Worm (Caenorhabditis elegans) whole organism, mixed stage, embryonic: ENCODE measurements around the gene W04G3.13.

ENCODE experiments used
- M03D4.4 ChIP-seq: sonication (generic microtip); optimal IDR thresholded peaks from 2 replicates; lab custom pipeline; 2017; ENCODE audit warnings: mild to moderate bottlenecking, missing genetic modification characterization, missing compliant biosample characterization
- blmp-1 ChIP-seq: fragments of 150-350 bp; optimal IDR thresholded peaks from 2 replicates; lab custom pipeline; 2014; ENCODE audit warnings: missing biosample characterization, missing genetic modification characterization
- ceh-39 ChIP-seq: fragments of 150-350 bp; optimal IDR thresholded peaks from 2 replicates; lab custom pipeline; 2014; ENCODE audit warnings: missing biosample characterization, missing genetic modification characterization
- ceh-43 ChIP-seq: fragments of 200-800 bp; sonication (Bioruptor generic); optimal IDR thresholded peaks from 2 replicates; lab custom pipeline; 2018; ENCODE audit warnings: mild to moderate bottlenecking, missing genetic modification characterization, moderate library complexity, missing compliant biosample characterization
- ceh-83 ChIP-seq: fragments of 200-800 bp; sonication (Bioruptor generic); optimal IDR thresholded peaks from 2 replicates; lab custom pipeline; 2018; ENCODE audit warnings: mild to moderate bottlenecking, missing genetic modification characterization, missing compliant biosample characterization
- ces-1 ChIP-seq: fragments of 150-350 bp; optimal IDR thresholded peaks from 2 replicates; lab custom pipeline; 2014; ENCODE audit warnings: missing biosample characterization, missing genetic modification reagents, missing genetic modification characterization
- cnd-1 ChIP-seq: fragments of 200-800 bp; sonication (Bioruptor generic); optimal IDR thresholded peaks from 2 replicates; lab custom pipeline; 2018; ENCODE audit warnings: mild to moderate bottlenecking, missing genetic modification characterization, missing compliant biosample characterization
- drap-1 ChIP-seq: fragments of 200-800 bp; sonication (Bioruptor generic); optimal IDR thresholded peaks from 3 replicates; lab custom pipeline; 2018; ENCODE audit warnings: mild to moderate bottlenecking, missing genetic modification characterization, missing compliant biosample characterization
- elt-1 ChIP-seq: sonication (generic microtip); optimal IDR thresholded peaks from 2 replicates; lab custom pipeline; 2017; ENCODE audit warnings: missing genetic modification characterization, mild to moderate bottlenecking, missing compliant biosample characterization, antibody characterized with exemption, moderate library complexity, borderline replicate concordance; ENCODE audit not compliant: insufficient read depth
- elt-3 ChIP-seq: fragments of 150-350 bp; optimal IDR thresholded peaks from 2 replicates; lab custom pipeline; 2014; ENCODE audit warnings: missing biosample characterization, missing genetic modification characterization
- ham-2 ChIP-seq: fragments of 200-800 bp; sonication (Bioruptor generic); optimal IDR thresholded peaks from 2 replicates; lab custom pipeline; 2018; ENCODE audit warnings: mild to moderate bottlenecking, missing genetic modification characterization, missing compliant biosample characterization
- hlh-1 ChIP-seq: fragments of 150-350 bp; optimal IDR thresholded peaks from 2 replicates; lab custom pipeline; 2014; ENCODE audit warnings: missing biosample characterization, missing genetic modification reagents, missing genetic modification characterization
- lin-13 ChIP-seq: fragments of 150-350 bp; optimal IDR thresholded peaks from 2 replicates; lab custom pipeline; 2014; ENCODE audit warnings: missing biosample characterization, missing genetic modification characterization
- lsy-2 ChIP-seq: fragments of 150-350 bp; optimal IDR thresholded peaks from 2 replicates; lab custom pipeline; 2014; ENCODE audit warnings: missing biosample characterization, missing genetic modification characterization
- mab-5 ChIP-seq: fragments of 150-350 bp; optimal IDR thresholded peaks from 2 replicates; lab custom pipeline; 2014; ENCODE audit warnings: missing biosample characterization, missing genetic modification characterization
- mep-1 ChIP-seq: fragments of 150-350 bp; optimal IDR thresholded peaks from 2 replicates; lab custom pipeline; 2017; ENCODE audit warnings: missing biosample characterization, missing genetic modification reagents, missing genetic modification characterization, inconsistent platforms
- mls-2 ChIP-seq: sonication (generic microtip); optimal IDR thresholded peaks from 2 replicates; lab custom pipeline; 2016; ENCODE audit warnings: mild to moderate bottlenecking, missing genetic modification characterization, moderate library complexity, missing compliant biosample characterization
- nhr-2 ChIP-seq: fragments of 150-350 bp; optimal IDR thresholded peaks from 2 replicates; lab custom pipeline; 2014; ENCODE audit warnings: missing biosample characterization, missing genetic modification characterization
- nhr-28 ChIP-seq: fragments of 150-350 bp; optimal IDR thresholded peaks from 2 replicates; lab custom pipeline; 2014; ENCODE audit warnings: missing biosample characterization, missing genetic modification characterization
- nhr-76 ChIP-seq: sonication (generic microtip); optimal IDR thresholded peaks from 2 replicates; lab custom pipeline; 2017; ENCODE audit warnings: missing biosample characterization, missing genetic modification characterization
- pha-4 ChIP-seq: fragments of 150-350 bp; optimal IDR thresholded peaks from 2 replicates; lab custom pipeline; 2018; ENCODE audit warnings: missing biosample characterization, missing genetic modification reagents, missing genetic modification characterization
- sem-2 ChIP-seq: fragments of 200-800 bp; sonication (Bioruptor generic); optimal IDR thresholded peaks from 2 replicates; lab custom pipeline; 2018; ENCODE audit warnings: mild to moderate bottlenecking, missing genetic modification characterization, missing compliant biosample characterization
- snpc-4 ChIP-seq: fragments of 150-350 bp; optimal IDR thresholded peaks from 2 replicates; lab custom pipeline; 2014; ENCODE audit warnings: missing biosample characterization, missing genetic modification characterization
- sptf-1 ChIP-seq: sonication (generic microtip); optimal IDR thresholded peaks from 2 replicates; lab custom pipeline; 2017; ENCODE audit warnings: mild to moderate bottlenecking, missing genetic modification characterization, moderate library complexity, missing compliant biosample characterization
- tbx-8 ChIP-seq: fragments of 200-800 bp; sonication (Bioruptor generic); optimal IDR thresholded peaks from 2 replicates; lab custom pipeline; 2018; ENCODE audit warnings: mild to moderate bottlenecking, missing genetic modification characterization, moderate library complexity, missing compliant biosample characterization
- unc-120 ChIP-seq: sonication (generic microtip); optimal IDR thresholded peaks from 2 replicates; lab custom pipeline; 2017; ENCODE audit warnings: missing genetic modification characterization, missing compliant biosample characterization; ENCODE audit not compliant: poor library complexity, severe bottlenecking
- unc-39 ChIP-seq: fragments of 150-350 bp; optimal IDR thresholded peaks from 2 replicates; lab custom pipeline; 2014; ENCODE audit warnings: missing biosample characterization, missing genetic modification characterization
- unc-62 ChIP-seq: fragments of 150-350 bp; optimal IDR thresholded peaks from 2 replicates; lab custom pipeline; 2014; ENCODE audit warnings: missing biosample characterization, missing genetic modification reagents, missing genetic modification characterization
- zip-8 ChIP-seq: fragments of 150-350 bp; optimal IDR thresholded peaks from 2 replicates; lab custom pipeline; 2014; ENCODE audit warnings: missing biosample characterization, missing genetic modification characterization
- ztf-11 ChIP-seq: fragments of 150-350 bp; optimal IDR thresholded peaks from 2 replicates; lab custom pipeline; 2014; ENCODE audit warnings: missing biosample characterization, missing genetic modification characterization

Gene W04G3.13

DNA sequence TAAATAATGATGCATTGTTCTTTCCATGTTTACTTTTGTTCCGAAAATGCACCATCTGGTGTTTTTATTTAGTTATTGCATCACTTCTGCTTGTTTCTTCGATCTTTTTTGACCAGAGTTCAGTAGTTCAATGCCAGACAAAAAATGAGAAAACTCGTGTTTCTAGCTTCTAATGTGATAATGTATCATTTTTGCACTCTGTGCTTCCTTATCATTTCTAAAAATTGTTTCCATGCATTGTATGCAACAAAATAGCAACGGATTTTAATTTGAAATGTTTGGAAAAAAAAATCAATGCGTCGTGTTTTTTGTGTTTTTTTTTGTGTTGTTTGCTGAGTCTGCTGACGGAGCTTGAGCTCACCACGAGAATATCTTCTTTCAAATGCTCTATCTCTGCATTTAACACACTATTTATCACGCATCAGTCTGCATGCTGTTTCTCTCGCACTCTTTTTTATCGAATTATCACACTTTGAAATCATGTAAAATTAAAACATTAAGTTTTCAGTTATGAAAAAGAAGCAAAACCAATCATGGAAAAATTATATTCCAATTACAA is 682 bp upstream of the W04G3.13 start, which contains the start of gene sulp-7:
sulp-7 (plus strand) TSS at position 509 of the 559 bp plus-strand sequence.
- TF ChIP-seq mls-2 (tag; lab: Kevin White, UChicago): no peak

DNA sequence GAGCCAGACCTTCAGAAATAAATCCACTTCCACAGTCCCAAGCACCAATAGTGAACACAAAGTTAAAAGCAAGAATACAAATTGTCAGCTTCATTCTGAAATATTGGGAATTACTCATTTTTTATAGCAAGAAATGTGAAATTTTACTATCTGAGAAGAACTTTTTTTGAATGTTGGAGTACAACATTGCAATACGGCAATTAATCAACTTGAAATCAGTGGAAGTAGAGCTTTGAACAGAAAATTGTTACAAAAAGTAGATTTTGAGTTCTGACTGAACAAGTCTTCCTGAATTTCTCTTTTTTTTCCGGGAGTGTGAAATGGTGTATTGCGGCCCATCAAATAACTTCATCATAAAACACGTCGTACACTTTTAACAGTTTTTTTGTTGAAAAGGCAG is 1.4 kb downstream of the W04G3.13 start, which contains the start of gene W04G3.10:
W04G3.10 (minus strand) TSS at position 101 of the 400 bp plus-strand sequence.
- TF ChIP-seq lin-13 (tag; lab: Kevin White, UChicago) (no peak), hlh-1 (tag; lab: Kevin White, UChicago) (no peak), unc-120 (tag; lab: Kevin White, UChicago) (no peak), cnd-1 (tag; lab: Kevin White, UChicago) (no peak)

DNA sequence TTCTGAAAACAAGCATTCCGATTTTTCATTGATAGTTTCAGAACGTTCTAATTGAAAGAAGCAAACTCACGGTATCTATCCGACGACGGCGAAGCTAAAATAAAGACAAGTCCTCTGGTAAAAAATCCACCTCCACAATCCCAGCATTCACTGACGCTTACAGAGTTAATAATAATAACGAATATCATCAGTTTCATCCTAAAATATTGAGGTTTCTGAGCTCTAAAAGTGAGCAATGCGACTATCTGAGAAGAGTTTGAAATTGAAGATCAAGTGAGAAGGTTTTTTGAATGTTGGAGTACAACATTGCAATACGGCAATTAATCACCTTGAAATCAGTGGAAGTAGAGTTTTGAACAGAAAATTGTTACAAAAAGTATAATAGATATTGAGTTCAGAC is 3.1 kb downstream of the W04G3.13 start, which contains the start of gene W04G3.12:
W04G3.12 (minus strand) TSS at position 311 of the 400 bp plus-strand sequence.
- TF ChIP-seq ceh-39 (no peak), ceh-83 (no peak), nhr-76 (tag; lab: Kevin White, UChicago) (no peak), unc-120 (tag; lab: Kevin White, UChicago) (no peak), sptf-1 (tag; lab: Kevin White, UChicago) (no peak), cnd-1 (tag; lab: Kevin White, UChicago) (no peak), pha-4 (tag; lab: Kevin White, UChicago) (no peak), ceh-43 (no peak), M03D4.4 (no peak), zip-8 (tag; lab: Kevin White, UChicago) (no peak)

DNA sequence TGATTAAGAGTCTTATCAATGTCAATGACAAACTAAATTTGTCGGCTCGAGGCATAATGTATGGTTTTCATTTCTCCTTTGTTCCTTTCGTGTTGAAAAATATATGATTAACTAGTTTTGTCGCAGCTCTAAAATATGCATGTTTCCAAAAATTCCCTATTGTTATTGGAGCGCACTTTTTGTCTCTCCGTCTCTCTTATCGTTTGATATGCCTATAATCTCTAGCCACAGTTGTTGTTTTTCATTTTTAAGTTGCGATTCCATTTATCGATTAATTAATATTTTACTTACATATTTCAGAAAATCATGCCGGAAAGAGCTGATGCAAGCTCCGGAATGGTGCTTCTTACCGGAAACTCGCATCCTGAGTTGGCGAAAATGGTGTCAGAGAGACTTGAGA is 6.2 kb downstream of the W04G3.13 start, which contains the start of gene W04G3.5:
W04G3.5 (plus strand) TSS at position 301 of the 400 bp plus-strand sequence.
- no peak for TF ChIP-seq pha-4 (tag; lab: Kevin White, UChicago)
- TF ChIP-seq unc-62 (GFP tag; lab: Kevin White, UChicago): no peak
- no peak for TF ChIP-seq unc-120 (tag; lab: Kevin White, UChicago)
- no peak for TF ChIP-seq nhr-2 (tag; lab: Kevin White, UChicago)
- no peak for TF ChIP-seq sptf-1 (tag; lab: Kevin White, UChicago)
- TF ChIP-seq ces-1: no peak
- TF ChIP-seq elt-1 (tag; lab: Kevin White, UChicago): no peak
- no peak for TF ChIP-seq hlh-1 (tag; lab: Kevin White, UChicago)
- no peak for TF ChIP-seq ceh-39
- no peak for TF ChIP-seq tbx-8
- TF ChIP-seq nhr-76 (tag; lab: Kevin White, UChicago): no peak
- TF ChIP-seq mep-1 (tag; lab: Kevin White, UChicago): no peak
- no peak for TF ChIP-seq snpc-4 (tag; lab: Kevin White, UChicago)

DNA sequence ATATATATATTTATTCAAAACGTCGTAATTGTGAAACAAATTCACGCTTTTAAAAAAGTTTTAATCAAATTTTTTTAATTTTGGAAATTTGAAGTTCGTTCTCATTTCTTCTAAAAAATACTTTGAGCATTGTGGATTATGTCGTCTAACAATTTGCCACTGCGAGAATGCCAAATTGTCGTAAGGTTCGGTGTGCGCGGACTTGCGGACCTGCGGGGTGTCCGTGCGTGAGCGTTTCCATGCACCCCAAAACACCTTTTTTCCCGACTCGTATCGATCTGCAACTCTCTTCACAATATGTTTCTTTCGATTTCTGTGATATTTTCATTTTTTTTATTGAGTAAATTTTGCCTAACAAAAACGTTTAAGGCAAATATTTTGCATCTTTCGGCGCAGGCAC is 6.9 kb downstream of the W04G3.13 start:
- TF ChIP-seq lsy-2 (tag; lab: Kevin White, UChicago) (no peak), lin-13 (tag; lab: Kevin White, UChicago) (peak; percentile 22)

DNA sequence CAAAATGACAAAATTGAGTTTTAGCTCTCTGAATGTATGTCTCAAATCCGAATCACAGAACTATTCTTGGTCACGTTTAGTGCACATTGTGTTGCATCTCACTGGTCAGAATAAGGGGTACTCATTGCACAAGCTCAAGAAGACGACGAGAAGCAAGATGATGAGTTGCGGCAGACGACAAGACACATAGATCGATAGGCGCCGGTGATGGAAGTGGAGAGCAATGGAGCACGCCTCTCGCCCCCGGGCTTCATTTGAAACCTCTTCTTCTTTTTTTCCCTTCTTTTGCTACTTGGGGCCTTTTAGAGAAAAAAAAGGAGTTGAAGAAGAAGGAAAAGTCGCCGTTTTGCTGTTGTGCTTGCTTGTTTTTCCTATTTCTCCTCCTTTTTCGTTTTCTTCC is 11.2 kb downstream of the W04G3.13 start, which contains the start of gene apt-9:
apt-9 (plus strand) TSS at position 194 of the 400 bp plus-strand sequence.
- no peak for TF ChIP-seq nhr-2 (tag; lab: Kevin White, UChicago)
- TF ChIP-seq ces-1: peak; percentile 52

DNA sequence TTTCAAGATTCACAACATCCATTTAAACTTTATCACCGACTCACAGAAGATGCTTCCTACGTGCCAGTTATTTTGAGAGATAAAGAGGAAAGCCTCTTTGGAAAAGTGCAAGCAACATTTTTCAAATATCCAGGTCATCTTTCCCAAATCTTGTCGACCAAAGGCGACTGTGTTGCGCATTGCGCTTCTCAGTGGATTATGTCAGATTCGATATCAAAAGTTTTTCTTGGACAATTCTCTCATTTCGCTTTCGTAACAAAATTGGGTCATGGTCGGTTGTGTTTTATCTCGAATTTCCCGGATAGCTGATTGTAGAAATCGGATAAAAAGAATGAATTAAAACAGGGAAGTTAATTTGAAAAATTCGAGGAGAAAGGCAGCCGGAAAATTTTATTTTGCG is 12.3 kb downstream of the W04G3.13 start:
- TF ChIP-seq mab-5 (no peak), nhr-2 (tag; lab: Kevin White, UChicago) (no peak), pha-4 (tag; lab: Kevin White, UChicago) (no peak), elt-1 (tag; lab: Kevin White, UChicago) (peak; percentile 5), ztf-11 (tag; lab: Kevin White, UChicago) (no peak), ceh-83 (no peak), sem-2 (GFP tag; lab: Kevin White, UChicago) (no peak), ceh-43 (no peak), blmp-1 (tag; lab: Kevin White, UChicago) (peak; percentile 44), lin-13 (tag; lab: Kevin White, UChicago) (no peak), cnd-1 (tag; lab: Kevin White, UChicago) (no peak), unc-39 (tag; lab: Kevin White, UChicago) (no peak), ceh-39 (no peak), M03D4.4 (no peak), zip-8 (tag; lab: Kevin White, UChicago) (no peak), nhr-76 (tag; lab: Kevin White, UChicago) (no peak), tbx-8 (no peak), unc-62 (GFP tag; lab: Kevin White, UChicago) (no peak), elt-3 (no peak), ham-2 (GFP tag; lab: Kevin White, UChicago) (peak; percentile 33), nhr-28 (tag; lab: Kevin White, UChicago) (no peak), mls-2 (tag; lab: Kevin White, UChicago) (no peak), ces-1 (no peak), drap-1 (no peak), sptf-1 (tag; lab: Kevin White, UChicago) (no peak)
